Fruit fly (Drosophila melanogaster) S2 (cell line): Measurements from ENCODE around the gene CG1847.

ENCODE experiments used
- CG8478 ChIP-seq: fragments of >200 bp; optimal IDR thresholded peaks from 2 replicates; lab custom pipeline; 2018
- CTCF ChIP-seq, 2 experiments: fragments of >200 bp; optimal IDR thresholded peaks; 2 replicates each; lab custom pipeline; 2018

The CG1847 gene

DNA sequence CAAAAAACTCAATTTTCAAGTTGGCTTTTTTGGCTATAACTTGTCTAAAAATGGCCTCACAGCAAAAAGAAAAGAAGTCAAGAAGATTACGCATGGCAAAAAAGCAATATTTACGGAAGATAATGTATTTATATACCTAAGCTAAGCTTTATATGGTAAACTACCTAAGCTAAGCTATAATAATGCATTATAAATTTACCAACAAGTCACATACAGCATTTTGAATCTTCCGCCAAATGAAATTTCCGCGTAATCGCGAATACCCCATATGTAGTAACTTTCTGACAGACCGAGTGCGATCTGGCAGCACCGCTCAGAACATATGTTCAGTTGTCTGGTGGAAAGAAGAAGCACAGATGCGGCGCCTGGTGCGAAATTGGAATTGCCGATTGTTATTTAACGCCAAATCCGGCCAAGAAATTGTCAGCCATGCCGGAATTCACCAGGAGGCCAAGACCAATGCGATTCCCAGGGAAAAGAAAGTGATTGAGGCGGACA, 22.8 kb downstream of the CG1847 start, which contains the start of gene sicily:
Gene sicily (plus strand): TSS at position 51 of the 498 bp plus-strand sequence.
- TF ChIP-seq CTCF (optimal IDR thresholded peaks at IDR 0.05; lab: Kevin White, UChicago) (no peak), CG8478 (lab: Kevin White, UChicago) (no peak)

- TF ChIP-seq CG8478 (lab: Kevin White, UChicago) = no peak
- TF ChIP-seq CTCF (optimal IDR thresholded peaks at IDR 0.05; lab: Kevin White, UChicago) = no peak
These were observed 24.7 kb downstream of the CG1847 start, which contains the start of gene wisp for dm6 chrX:11893643-11894042. wisp (plus strand) TSS chrX:11893943.

DNA sequence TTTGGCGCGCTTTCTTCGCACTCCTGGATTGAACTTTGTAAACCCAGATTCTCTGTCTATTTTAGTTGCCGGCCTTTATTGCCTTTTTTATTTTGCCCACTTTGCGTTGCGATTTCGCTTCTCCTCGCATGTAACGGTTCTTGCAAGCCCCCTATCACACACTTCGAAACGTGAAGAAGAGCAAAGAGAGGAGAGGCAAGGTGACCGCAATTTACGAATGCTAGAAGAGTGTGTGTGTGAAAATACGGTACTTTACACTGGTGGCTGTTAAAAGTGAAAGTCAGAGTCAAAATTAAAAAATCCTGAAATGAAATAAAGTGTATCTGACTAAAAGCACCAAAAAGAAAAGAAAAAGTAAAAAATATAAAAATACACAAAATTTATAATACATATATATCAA, 25.2 kb downstream of the CG1847 start:
- TF ChIP-seq CTCF (optimal IDR thresholded peaks at IDR 0.05; lab: Kevin White, UChicago) (no peak), CG8478 (lab: Kevin White, UChicago) (no peak)

DNA sequence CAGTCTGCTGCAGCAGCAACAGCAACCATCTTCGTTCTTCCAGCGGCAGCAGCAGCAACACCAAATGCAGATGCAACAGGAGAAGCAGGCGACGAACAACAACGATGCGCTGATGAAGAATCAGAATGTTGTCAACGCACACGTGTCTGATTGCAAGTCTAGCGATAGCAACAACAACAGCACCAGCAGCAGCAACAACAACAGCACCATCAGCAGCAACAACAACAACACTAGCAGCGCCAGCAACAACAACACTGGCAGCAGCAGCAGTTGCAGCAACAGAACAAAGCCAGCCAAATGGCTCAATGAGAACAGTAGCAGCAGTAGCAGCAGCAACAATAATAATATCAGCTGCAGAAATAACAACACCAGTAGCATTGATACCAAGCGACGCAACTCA, 26.2 kb downstream of the CG1847 start:
- no peak for TF ChIP-seq CTCF (optimal IDR thresholded peaks at IDR 0.05; lab: Kevin White, UChicago)
- no peak for TF ChIP-seq CG8478 (lab: Kevin White, UChicago)

DNA sequence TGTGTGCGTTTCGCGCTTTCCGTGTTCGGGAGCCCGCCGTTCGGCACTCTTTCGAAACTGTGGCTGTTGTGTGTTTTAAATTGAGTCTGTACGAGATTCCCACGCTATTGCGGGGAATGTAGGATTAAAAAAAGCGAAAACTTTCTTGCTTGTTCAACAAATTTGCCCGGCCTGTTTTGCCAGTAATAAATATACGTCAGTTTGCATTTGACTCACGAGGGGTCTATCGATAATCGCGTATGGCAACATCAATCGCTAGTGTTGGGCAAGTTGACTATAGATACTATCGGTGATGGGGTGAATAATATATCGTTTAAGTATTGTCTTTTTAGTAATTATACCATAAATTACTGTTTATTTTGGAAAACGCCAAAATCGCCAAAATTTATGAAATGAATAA, 36.2 kb downstream of the CG1847 start, which contains the start of gene Upf1:
Gene Upf1 (minus strand): TSS at position 228 of the 400 bp plus-strand sequence.
- no peak for TF ChIP-seq CG8478 (lab: Kevin White, UChicago)
- no peak for TF ChIP-seq CTCF (optimal IDR thresholded peaks at IDR 0.05; lab: Kevin White, UChicago)

- no peak for TF ChIP-seq CTCF (optimal IDR thresholded peaks at IDR 0.05; lab: Kevin White, UChicago)
- TF ChIP-seq CG8478 (lab: Kevin White, UChicago) = no peak
These were observed 37.9 kb downstream of the CG1847 start, which contains the start of gene CG43156 for dm6 chrX:11906818-11907281. CG43156 (minus strand) TSS chrX:11906868.

DNA sequence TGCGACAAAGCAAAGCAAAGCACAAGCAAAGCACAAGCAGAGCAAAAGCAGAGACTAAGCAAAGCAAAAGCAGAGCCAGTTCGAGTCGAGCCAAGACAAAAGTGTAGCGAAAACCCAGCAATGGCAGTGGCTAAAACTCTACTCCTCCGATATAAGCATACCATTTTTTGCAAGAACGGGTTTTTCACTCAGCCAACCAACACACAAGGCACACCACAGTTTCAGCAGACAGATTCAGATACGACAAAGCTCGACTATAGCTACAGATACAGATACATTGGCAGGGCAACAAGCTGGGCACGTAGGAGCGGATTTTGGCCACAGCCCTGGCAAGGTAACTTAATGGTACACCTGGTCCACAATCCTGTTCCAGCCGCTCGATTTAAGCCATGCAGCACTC, 44.6 kb downstream of the CG1847 start:
- TF ChIP-seq CTCF (optimal IDR thresholded peaks at IDR 0.05; lab: Kevin White, UChicago) = no peak
- TF ChIP-seq CG8478 (lab: Kevin White, UChicago) = no peak

DNA sequence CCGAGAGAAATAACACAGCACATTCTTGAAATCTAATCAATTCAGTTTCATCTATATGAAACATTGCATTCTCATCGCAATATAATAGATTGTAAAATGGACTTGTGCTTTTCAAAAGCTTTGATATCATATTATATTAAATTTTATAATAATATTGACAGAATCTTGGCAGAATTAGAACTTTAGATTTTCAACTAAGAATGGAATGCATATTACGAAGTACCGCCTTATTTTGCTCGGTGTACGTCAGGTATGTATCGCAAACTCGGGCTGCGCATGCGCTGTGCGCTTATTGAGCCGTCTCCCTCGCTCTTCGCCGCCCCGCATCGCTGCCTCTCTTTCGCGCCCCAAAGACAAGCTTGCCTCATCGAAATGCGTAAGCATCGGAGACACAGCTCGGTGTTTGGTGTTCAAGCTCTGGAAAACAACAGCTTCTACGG, 46.2 kb downstream of the CG1847 start:
- no peak for TF ChIP-seq CG8478 (lab: Kevin White, UChicago)
- TF ChIP-seq CTCF (optimal IDR thresholded peaks at IDR 0.05; lab: Kevin White, UChicago) = no peak

- no peak for TF ChIP-seq CG8478 (lab: Kevin White, UChicago)
- TF ChIP-seq CTCF (optimal IDR thresholded peaks at IDR 0.05; lab: Kevin White, UChicago) = no peak
These were observed 48.2 kb downstream of the CG1847 start, which contains the start of gene pot for dm6 chrX:11917056-11917633. pot (minus strand) TSS chrX:11917260.
